Worm (Caenorhabditis elegans) whole organism, mixed stage, embryonic: ENCODE results near the gene fbxa-182.

Experiments
- bed-3 ChIP-seq: fragments of 200-800 bp; sonication (Bioruptor generic); optimal IDR thresholded peaks from 3 replicates; lab custom pipeline; 2018; ENCODE audit warnings: mild to moderate bottlenecking, missing genetic modification characterization, moderate library complexity, missing compliant biosample characterization
- elt-3 ChIP-seq: fragments of 150-350 bp; optimal IDR thresholded peaks from 2 replicates; lab custom pipeline; 2014; ENCODE audit warnings: missing biosample characterization, missing genetic modification characterization
- flh-1 ChIP-seq: fragments of 200-800 bp; sonication (Bioruptor generic); optimal IDR thresholded peaks from 2 replicates; lab custom pipeline; 2018; ENCODE audit warnings: mild to moderate bottlenecking, missing genetic modification characterization, moderate library complexity, missing compliant biosample characterization
- ham-2 ChIP-seq: fragments of 200-800 bp; sonication (Bioruptor generic); optimal IDR thresholded peaks from 2 replicates; lab custom pipeline; 2018; ENCODE audit warnings: mild to moderate bottlenecking, missing genetic modification characterization, missing compliant biosample characterization
- lin-13 ChIP-seq: fragments of 150-350 bp; optimal IDR thresholded peaks from 2 replicates; lab custom pipeline; 2014; ENCODE audit warnings: missing biosample characterization, missing genetic modification characterization
- mep-1 ChIP-seq: fragments of 150-350 bp; optimal IDR thresholded peaks from 2 replicates; lab custom pipeline; 2017; ENCODE audit warnings: missing biosample characterization, missing genetic modification reagents, missing genetic modification characterization, inconsistent platforms
- nhr-2 ChIP-seq: fragments of 150-350 bp; optimal IDR thresholded peaks from 2 replicates; lab custom pipeline; 2014; ENCODE audit warnings: missing biosample characterization, missing genetic modification characterization
- nhr-28 ChIP-seq: fragments of 150-350 bp; optimal IDR thresholded peaks from 2 replicates; lab custom pipeline; 2014; ENCODE audit warnings: missing biosample characterization, missing genetic modification characterization
- pha-4 ChIP-seq: fragments of 150-350 bp; optimal IDR thresholded peaks from 2 replicates; lab custom pipeline; 2018; ENCODE audit warnings: missing biosample characterization, missing genetic modification reagents, missing genetic modification characterization
- snpc-4 ChIP-seq: fragments of 150-350 bp; optimal IDR thresholded peaks from 2 replicates; lab custom pipeline; 2014; ENCODE audit warnings: missing biosample characterization, missing genetic modification characterization
- unc-120 ChIP-seq: sonication (generic microtip); optimal IDR thresholded peaks from 2 replicates; lab custom pipeline; 2017; ENCODE audit warnings: missing genetic modification characterization, missing compliant biosample characterization; ENCODE audit not compliant: poor library complexity, severe bottlenecking
- unc-62 ChIP-seq: fragments of 150-350 bp; optimal IDR thresholded peaks from 2 replicates; lab custom pipeline; 2014; ENCODE audit warnings: missing biosample characterization, missing genetic modification reagents, missing genetic modification characterization
- zip-8 ChIP-seq: fragments of 150-350 bp; optimal IDR thresholded peaks from 2 replicates; lab custom pipeline; 2014; ENCODE audit warnings: missing biosample characterization, missing genetic modification characterization
- ztf-11 ChIP-seq: fragments of 150-350 bp; optimal IDR thresholded peaks from 2 replicates; lab custom pipeline; 2014; ENCODE audit warnings: missing biosample characterization, missing genetic modification characterization

ce11 chrII:2390884-2391283 lies 21.7 kb downstream of the fbxa-182 start, which contains the start of gene F16G10.10:
- no peak for TF ChIP-seq nhr-2 (tag; lab: Kevin White, UChicago)
- TF ChIP-seq flh-1 (GFP tag; lab: Kevin White, UChicago) = no peak
- TF ChIP-seq nhr-28 (tag; lab: Kevin White, UChicago) = no peak
- no peak for TF ChIP-seq lin-13 (tag; lab: Kevin White, UChicago)
- TF ChIP-seq ham-2 (GFP tag; lab: Kevin White, UChicago) = no peak
- TF ChIP-seq snpc-4 (tag; lab: Kevin White, UChicago) = no peak
- TF ChIP-seq ztf-11 (tag; lab: Kevin White, UChicago) = no peak
- TF ChIP-seq mep-1 (tag; lab: Kevin White, UChicago) = no peak
- TF ChIP-seq zip-8 = no peak
- TF ChIP-seq bed-3 (GFP tag; lab: Kevin White, UChicago) = no peak
- no peak for TF ChIP-seq pha-4 (tag; lab: Kevin White, UChicago)
- no peak for TF ChIP-seq elt-3 (tag; lab: Kevin White, UChicago)
- no peak for TF ChIP-seq unc-120 (tag; lab: Kevin White, UChicago)
- TF ChIP-seq unc-62 = no peak
